Fruit fly (Drosophila melanogaster): ENCODE measurements around the gene CG43673.
A peak's percentile ranks its signal among the peaks of the same experiment; 100 is the strongest.

Gene CG43673

dm6 chrX:15733995-15734394 lies 45.0 kb upstream of the CG43673 start, which contains the start of the genes CG12379 and MagR (continued):
- TF ChIP-seq CG8290 (GFP tag; optimal IDR thresholded peaks at IDR 0.05) = peak; percentile 29
- no peak for TF ChIP-seq CG8290 (tag; optimal IDR thresholded peaks at IDR 0.05)
- TF ChIP-seq NC2β (GFP tag; optimal IDR thresholded peaks at IDR 0.05) = peak; percentile 41
- peak; percentile 35 for TF ChIP-seq crc (GFP tag; optimal IDR thresholded peaks at IDR 0.05)
- peak; percentile 78 for TF ChIP-seq CoRest (tag; optimal IDR thresholded peaks at IDR 0.05)
- no peak for TF ChIP-seq CG6765 (GFP tag; optimal IDR thresholded peaks at IDR 0.05)
- TF ChIP-seq CG4404 (GFP tag; IDR thresholded peaks at IDR 0.05) = peak; percentile 55; the same call in 1 of the 2 replicates
- TF ChIP-seq CG2712 (tag; optimal IDR thresholded peaks at IDR 0.05) = peak; percentile 67
- peak; percentile 22 for TF ChIP-seq Usf (GFP tag; optimal IDR thresholded peaks at IDR 0.05)
- peak; percentile 29 for TF ChIP-seq maf-S (GFP tag; optimal IDR thresholded peaks at IDR 0.05)
- no peak for TF ChIP-seq CG3726 (GFP tag; IDR thresholded peaks at IDR 0.05)
- TF ChIP-seq CG3995 (GFP tag; optimal IDR thresholded peaks at IDR 0.05) = peak; percentile 100
- TF ChIP-seq Ada2b (GFP tag; IDR thresholded peaks at IDR 0.05) = 0 out of 2 replicates have a peak, but pooled peaks have one; percentile 9
- TF ChIP-seq MBD-R2 (GFP tag; IDR thresholded peaks at IDR 0.05) = peak; percentile 48; the same call in 1 of the 2 replicates
- TF ChIP-seq twi (tag; optimal IDR thresholded peaks at IDR 0.05) = peak; percentile 76
- TF ChIP-seq CG8359 (GFP tag; optimal IDR thresholded peaks at IDR 0.05; ENCODE audit: borderline replicate concordance) = no peak
- TF ChIP-seq Sox102F (GFP tag; optimal IDR thresholded peaks at IDR 0.05) = no peak
- TF ChIP-seq insv (GFP tag; optimal IDR thresholded peaks at IDR 0.05) = peak in 1 of 2 experiments; percentile 48
- peak; percentile 15 for TF ChIP-seq Hmx (GFP tag; optimal IDR thresholded peaks at IDR 0.05)
- TF ChIP-seq CG4424 (GFP tag; optimal IDR thresholded peaks at IDR 0.05) = peak; percentile 49
- 0 out of 2 replicates have a peak, but pooled peaks have one; percentile 15 for TF ChIP-seq danr (GFP tag; IDR thresholded peaks at IDR 0.05)
- peak in 1 of 2 experiments; percentile 7 for TF ChIP-seq bsh (GFP tag; optimal IDR thresholded peaks at IDR 0.05)
- TF ChIP-seq CG42726 (GFP tag; IDR thresholded peaks at IDR 0.05; ENCODE audit: partially characterized antibody) = peak; percentile 62; the same call in 1 of the 2 replicates
- TF ChIP-seq ham (GFP tag; IDR thresholded peaks at IDR 0.05) = no peak
- peak; percentile 18 for TF ChIP-seq disco-r (GFP tag; optimal IDR thresholded peaks at IDR 0.05)
- TF ChIP-seq Sin3A (optimal IDR thresholded peaks at IDR 0.05) = peak; percentile 58
- TF ChIP-seq CG9817 (tag; optimal IDR thresholded peaks at IDR 0.05) = peak; percentile 73
- TF ChIP-seq nerfin-2 (GFP tag; IDR thresholded peaks at IDR 0.05; ENCODE audit: partially characterized antibody) = peak; percentile 62
- no peak for TF ChIP-seq Stat92E (GFP tag; optimal IDR thresholded peaks at IDR 0.05)
- peak; percentile 64 for TF ChIP-seq CG13296 (GFP tag; optimal IDR thresholded peaks at IDR 0.05)
- TF ChIP-seq kni (GFP tag; optimal IDR thresholded peaks at IDR 0.05) = peak; percentile 43
- peak; percentile 56 for TF ChIP-seq CG7786 (GFP tag; optimal IDR thresholded peaks at IDR 0.05)
- TF ChIP-seq ems (GFP tag; optimal IDR thresholded peaks at IDR 0.05) = peak; percentile 39
- TF ChIP-seq Atf3 (GFP tag; optimal IDR thresholded peaks at IDR 0.05) = no peak
- TF ChIP-seq gcm2 (GFP tag; optimal IDR thresholded peaks at IDR 0.05) = peak; percentile 5
- TF ChIP-seq Meics (GFP tag; optimal IDR thresholded peaks at IDR 0.05) = peak; percentile 53
- TF ChIP-seq NC2α (GFP tag; optimal IDR thresholded peaks at IDR 0.05) = no peak
- peak; percentile 25 for TF ChIP-seq CG18011 (GFP tag; optimal IDR thresholded peaks at IDR 0.05)
- peak; percentile 16 for TF ChIP-seq Bteb2 (GFP tag; optimal IDR thresholded peaks at IDR 0.05)
- TF ChIP-seq Dp (GFP tag; optimal IDR thresholded peaks at IDR 0.05) = peak; percentile 36
- TF ChIP-seq Fer2 (tag; optimal IDR thresholded peaks at IDR 0.05) = peak; percentile 57
- TF ChIP-seq rib (GFP tag; IDR thresholded peaks at IDR 0.05) = no peak
- peak; percentile 73 for TF ChIP-seq B-H2 (GFP tag; optimal IDR thresholded peaks at IDR 0.05)
- TF ChIP-seq Ssrp (tag; optimal IDR thresholded peaks at IDR 0.05) = peak; percentile 44
- peak; percentile 72 for TF ChIP-seq mam (GFP tag; optimal IDR thresholded peaks at IDR 0.05)
- TF ChIP-seq CG17361 (GFP tag; IDR thresholded peaks at IDR 0.05) = peak; percentile 83
- TF ChIP-seq cad (GFP tag; optimal IDR thresholded peaks at IDR 0.05) = no peak
- peak; percentile 34; the same call in 1 of the 2 replicates for TF ChIP-seq E2f2 (GFP tag; IDR thresholded peaks at IDR 0.05)
- peak; percentile 28; the same call in 1 of the 2 replicates for TF ChIP-seq CG6689 (GFP tag; IDR thresholded peaks at IDR 0.05)
- peak; percentile 61 for TF ChIP-seq Dbx (GFP tag; IDR thresholded peaks at IDR 0.05)
- peak; percentile 95 for TF ChIP-seq row (GFP tag; IDR thresholded peaks at IDR 0.05)
